Worm (Caenorhabditis elegans) whole organism, L1 larva: ENCODE data around the gene erd-2.2.
A peak's percentile ranks its signal among the peaks of the same experiment; 100 is the strongest.

Source experiments
- C16A3.4 ChIP-seq: fragments of 150-350 bp; optimal IDR thresholded peaks from 2 replicates; lab custom pipeline; 2014; ENCODE audit warnings: missing biosample characterization, missing genetic modification characterization
- Y116A8C.19 ChIP-seq: sonication (generic microtip); optimal IDR thresholded peaks from 2 replicates; lab custom pipeline; 2016; ENCODE audit warnings: missing compliant biosample characterization, missing genetic modification characterization, borderline replicate concordance
- alr-1 ChIP-seq: fragments of 200-800 bp; sonication (Bioruptor generic); optimal IDR thresholded peaks from 2 replicates; lab custom pipeline; 2018; ENCODE audit warnings: borderline replicate concordance, mild to moderate bottlenecking, missing genetic modification characterization, missing compliant biosample characterization
- ceh-8 ChIP-seq: fragments of 200-800 bp; sonication (Bioruptor generic); optimal IDR thresholded peaks from 2 replicates; lab custom pipeline; 2018; ENCODE audit warnings: mild to moderate bottlenecking, missing genetic modification characterization, moderate library complexity, missing compliant biosample characterization
- ceh-88 ChIP-seq: fragments of 200-800 bp; sonication (Bioruptor generic); IDR thresholded peaks from 2 replicates; pipeline ENCODE4 v1.3.6; 2022; ENCODE audit warnings: missing genetic modification characterization, missing compliant biosample characterization
- ceh-90 ChIP-seq: sonication (generic microtip); optimal IDR thresholded peaks from 2 replicates; lab custom pipeline; 2016; ENCODE audit warnings: missing genetic modification characterization, missing compliant biosample characterization
- ces-1 ChIP-seq: fragments of 150-350 bp; optimal IDR thresholded peaks from 2 replicates; lab custom pipeline; 2014; ENCODE audit warnings: missing biosample characterization, missing genetic modification reagents, missing genetic modification characterization
- dpl-1 ChIP-seq, 3 experiments: fragments of 150-350 bp in 2 of 3; sonication (generic microtip) in 1 of 3; optimal IDR thresholded peaks; 2 replicates each; lab custom pipeline; 2014 to 2017; ENCODE audit warnings: missing biosample characterization in 3 of 3, missing genetic modification characterization in 3 of 3, missing genetic modification reagents in 3 of 3
- efl-1 ChIP-seq, 4 experiments: fragments of 150-350 bp; optimal IDR thresholded peaks in 3 of 4; peaks in 1 of 4; 1 replicate in 1 of 4; 2 replicates in 3 of 4; lab custom pipeline; 2014; ENCODE audit warnings: missing biosample characterization in 2 of 4, missing genetic modification characterization in 2 of 4, missing genetic modification reagents in 2 of 4
- efl-3 ChIP-seq: fragments of 200-800 bp; sonication (Bioruptor generic); optimal IDR thresholded peaks from 2 replicates; lab custom pipeline; 2018; ENCODE audit warnings: mild to moderate bottlenecking, missing genetic modification characterization, missing compliant biosample characterization
- elt-2 ChIP-seq: sonication (generic microtip); optimal IDR thresholded peaks from 2 replicates; lab custom pipeline; 2016; ENCODE audit warnings: missing genetic modification characterization, mild to moderate bottlenecking, inconsistent platforms, missing compliant biosample characterization, missing genetic modification reagents
- elt-3 ChIP-seq, 6 experiments: fragments of 150-350 bp in 1 of 6; sonication (generic microtip); optimal IDR thresholded peaks; 2 replicates each; lab custom pipeline; 2017 to 2018; ENCODE audit warnings: missing biosample characterization in 6 of 6, missing genetic modification characterization in 6 of 6, inconsistent platforms in 1 of 6
- fkh-8 ChIP-seq: sonication (generic microtip); optimal IDR thresholded peaks from 2 replicates; lab custom pipeline; 2016; ENCODE audit warnings: mild to moderate bottlenecking, missing genetic modification characterization, missing compliant biosample characterization
- fos-1 ChIP-seq: fragments of 150-350 bp; optimal IDR thresholded peaks from 2 replicates; lab custom pipeline; 2014; ENCODE audit warnings: missing biosample characterization, missing genetic modification characterization
- hlh-17 ChIP-seq: fragments of 200-800 bp; sonication (Bioruptor generic); optimal IDR thresholded peaks from 2 replicates; lab custom pipeline; 2018; ENCODE audit warnings: missing genetic modification characterization, mild to moderate bottlenecking, missing compliant biosample characterization, moderate library complexity, borderline replicate concordance
- hlh-4 ChIP-seq: sonication (generic microtip); optimal IDR thresholded peaks from 2 replicates; lab custom pipeline; 2016; ENCODE audit warnings: mild to moderate bottlenecking, missing genetic modification characterization, missing compliant biosample characterization
- hpl-2 ChIP-seq: fragments of 150-350 bp; optimal IDR thresholded peaks from 2 replicates; lab custom pipeline; 2014; ENCODE audit warnings: missing biosample characterization, missing genetic modification reagents, missing genetic modification characterization
- isw-1 ChIP-seq: fragments of 200-800 bp; sonication (Bioruptor generic); IDR thresholded peaks from 2 replicates; pipeline ENCODE4 v1.3.6; 2022; ENCODE audit warnings: missing genetic modification characterization, missing compliant biosample characterization
- lin-13 ChIP-seq: fragments of 150-350 bp; optimal IDR thresholded peaks from 2 replicates; lab custom pipeline; 2014; ENCODE audit warnings: missing biosample characterization, missing genetic modification reagents, missing genetic modification characterization
- lin-14 ChIP-seq: fragments of 200-800 bp; sonication (Bioruptor generic); optimal IDR thresholded peaks from 2 replicates; lab custom pipeline; 2018; ENCODE audit warnings: mild to moderate bottlenecking, missing genetic modification characterization, moderate library complexity, missing compliant biosample characterization
- lin-15B ChIP-seq: fragments of 150-350 bp; sonication (generic microtip); optimal IDR thresholded peaks from 3 replicates; lab custom pipeline; 2014; ENCODE audit warnings: missing biosample characterization, missing genetic modification characterization
- lin-35 ChIP-seq, 2 experiments: fragments of 150-350 bp; optimal IDR thresholded peaks; 2 replicates each; lab custom pipeline; 2014; ENCODE audit warnings: missing biosample characterization in 2 of 2, missing genetic modification characterization in 2 of 2, missing genetic modification reagents in 2 of 2
- lin-39 ChIP-seq: fragments of 150-350 bp; optimal IDR thresholded peaks from 2 replicates; lab custom pipeline; 2014; ENCODE audit warnings: missing biosample characterization, missing genetic modification reagents, missing genetic modification characterization
- lir-3 ChIP-seq: sonication (generic microtip); optimal IDR thresholded peaks from 2 replicates; lab custom pipeline; 2016; ENCODE audit warnings: mild to moderate bottlenecking, missing genetic modification characterization, moderate library complexity, missing compliant biosample characterization; ENCODE audit not compliant: poor library complexity
- lsy-2 ChIP-seq, 2 experiments: fragments of 150-350 bp; optimal IDR thresholded peaks; 2 replicates each; lab custom pipeline; 2014; ENCODE audit warnings: missing biosample characterization in 2 of 2, missing genetic modification characterization in 2 of 2
- mef-2 ChIP-seq: fragments of 150-350 bp; optimal IDR thresholded peaks from 2 replicates; lab custom pipeline; 2014; ENCODE audit warnings: missing biosample characterization, missing genetic modification characterization
- mep-1 ChIP-seq: fragments of 150-350 bp; optimal IDR thresholded peaks from 2 replicates; lab custom pipeline; 2014; ENCODE audit warnings: missing biosample characterization, missing genetic modification characterization
- nhr-19 ChIP-seq: fragments of 200-800 bp; sonication (Bioruptor generic); conservative IDR thresholded peaks from 2 replicates; pipeline ENCODE4 v1.3.6; 2022; ENCODE audit warnings: missing genetic modification characterization, missing compliant biosample characterization
- nhr-20 ChIP-seq: sonication (generic microtip); optimal IDR thresholded peaks from 2 replicates; lab custom pipeline; 2016; ENCODE audit warnings: mild to moderate bottlenecking, missing genetic modification characterization, missing compliant biosample characterization
- nhr-47 ChIP-seq: sonication (generic microtip); optimal IDR thresholded peaks from 2 replicates; lab custom pipeline; 2016; ENCODE audit warnings: mild to moderate bottlenecking, missing genetic modification characterization, moderate library complexity, missing compliant biosample characterization
- nhr-71 ChIP-seq: sonication (generic microtip); optimal IDR thresholded peaks from 2 replicates; lab custom pipeline; 2016; ENCODE audit warnings: mild to moderate bottlenecking, missing genetic modification characterization, moderate library complexity, missing compliant biosample characterization
- nhr-76 ChIP-seq: sonication (generic microtip); optimal IDR thresholded peaks from 2 replicates; lab custom pipeline; 2017; ENCODE audit warnings: missing biosample characterization, missing genetic modification characterization
- nhr-85 ChIP-seq: sonication (generic microtip); peaks from one replicate; lab custom pipeline; 2016; ENCODE audit warnings: missing genetic modification characterization, inconsistent platforms, missing compliant biosample characterization
- nhr-90 ChIP-seq: sonication (generic microtip); optimal IDR thresholded peaks from 2 replicates; lab custom pipeline; 2016; ENCODE audit warnings: mild to moderate bottlenecking, missing genetic modification characterization, missing compliant biosample characterization; ENCODE audit not compliant: poor library complexity
- pax-3 ChIP-seq: fragments of 200-800 bp; sonication (Bioruptor generic); optimal IDR thresholded peaks from 2 replicates; lab custom pipeline; 2018; ENCODE audit warnings: mild to moderate bottlenecking, missing genetic modification characterization, moderate library complexity, missing compliant biosample characterization
- pqm-1 ChIP-seq: sonication (generic microtip); optimal IDR thresholded peaks from 3 replicates; lab custom pipeline; 2017; ENCODE audit warnings: missing biosample characterization, missing genetic modification characterization
- rnt-1 ChIP-seq: sonication (generic microtip); optimal IDR thresholded peaks from 2 replicates; lab custom pipeline; 2016; ENCODE audit warnings: mild to moderate bottlenecking, missing genetic modification characterization, moderate library complexity, missing compliant biosample characterization
- skn-1 ChIP-seq: fragments of 150-350 bp; optimal IDR thresholded peaks from 2 replicates; lab custom pipeline; 2014; ENCODE audit warnings: missing biosample characterization, missing genetic modification characterization
- snu-23 ChIP-seq: sonication (generic microtip); optimal IDR thresholded peaks from 2 replicates; lab custom pipeline; 2016; ENCODE audit warnings: missing genetic modification characterization, missing compliant biosample characterization
- sptf-1 ChIP-seq: fragments of 150-350 bp; optimal IDR thresholded peaks from 2 replicates; lab custom pipeline; 2014; ENCODE audit warnings: missing biosample characterization, missing genetic modification characterization
- sup-37 ChIP-seq: fragments of 200-800 bp; sonication (Bioruptor generic); optimal IDR thresholded peaks from 2 replicates; lab custom pipeline; 2018; ENCODE audit warnings: mild to moderate bottlenecking, missing genetic modification characterization, missing compliant biosample characterization
- swsn-7 ChIP-seq: sonication (generic microtip); optimal IDR thresholded peaks from 2 replicates; lab custom pipeline; 2016; ENCODE audit warnings: missing genetic modification characterization, missing compliant biosample characterization
- tbx-2 ChIP-seq: sonication (generic microtip); optimal IDR thresholded peaks from 2 replicates; lab custom pipeline; 2016; ENCODE audit warnings: missing genetic modification characterization, missing compliant biosample characterization
- tlp-1 ChIP-seq: fragments of 150-350 bp; optimal IDR thresholded peaks from 2 replicates; lab custom pipeline; 2014; ENCODE audit warnings: missing biosample characterization, missing genetic modification characterization
- unc-30 ChIP-seq: sonication (generic microtip); optimal IDR thresholded peaks from 2 replicates; lab custom pipeline; 2017; ENCODE audit warnings: missing biosample characterization, missing genetic modification characterization
- unc-98 ChIP-seq: fragments of 200-800 bp; sonication (Bioruptor generic); IDR thresholded peaks from 2 replicates; pipeline ENCODE4 v1.3.6; 2022; ENCODE audit warnings: missing genetic modification characterization, missing compliant biosample characterization
- vab-15 ChIP-seq: sonication (generic microtip); optimal IDR thresholded peaks from 2 replicates; lab custom pipeline; 2017; ENCODE audit warnings: missing genotype, mild to moderate bottlenecking, missing genetic modification characterization, missing compliant biosample characterization
- xbp-1 ChIP-seq: sonication (generic microtip); optimal IDR thresholded peaks from 2 replicates; lab custom pipeline; 2016; ENCODE audit warnings: missing genetic modification characterization, missing compliant biosample characterization

Gene erd-2.2

ce11 chrIII:5917365-5917958 lies 10.6 kb downstream of the erd-2.2 start (continued):
- peak in 1 of 2 experiments; percentile 57 for TF ChIP-seq lin-35 (GFP tag; optimal IDR thresholded peaks at IDR 0.05; lab: Kevin White, UChicago)
- peak; percentile 27 for TF ChIP-seq nhr-20 (tag; lab: Kevin White, UChicago)
- TF ChIP-seq hlh-4 (tag; lab: Kevin White, UChicago), result no peak
- TF ChIP-seq unc-30 (tag; lab: Kevin White, UChicago), result no peak
- TF ChIP-seq mef-2 (tag; lab: Kevin White, UChicago), result no peak
- no peak for TF ChIP-seq nhr-19 (GFP tag; lab: Robert Waterston, UW)
- TF ChIP-seq pqm-1, result peak; percentile 34
- TF ChIP-seq tlp-1 (tag; lab: Kevin White, UChicago), result no peak
- no peak for TF ChIP-seq lin-15B (tag; lab: Kevin White, UChicago)
- no peak for TF ChIP-seq lir-3 (tag; lab: Kevin White, UChicago)
- TF ChIP-seq ces-1 (GFP tag; lab: Kevin White, UChicago), result no peak
- peak; percentile 67 for TF ChIP-seq elt-2 (tag; lab: Kevin White, UChicago)
- no peak for TF ChIP-seq rnt-1 (tag; lab: Kevin White, UChicago)
- peak; percentile 40 for TF ChIP-seq nhr-85
- no peak for TF ChIP-seq hpl-2
- TF ChIP-seq hlh-17 (GFP tag; lab: Kevin White, UChicago), result no peak
- no peak for TF ChIP-seq sup-37 (GFP tag; lab: Kevin White, UChicago)
- no peak for TF ChIP-seq isw-1 (GFP tag; lab: Robert Waterston, UW)
- no peak for TF ChIP-seq nhr-76
- peak; percentile 22 for TF ChIP-seq C16A3.4 (tag; lab: Kevin White, UChicago)
- peak; percentile 75 for TF ChIP-seq nhr-90
- TF ChIP-seq efl-1 (optimal IDR thresholded peaks at IDR 0.05; lab: Kevin White, UChicago), result peak in 1 of 2 experiments; percentile 21
- TF ChIP-seq efl-1 (GFP tag; optimal IDR thresholded peaks at IDR 0.05 in 1 of 2; lab: Kevin White, UChicago), result peak in 1 of 2 experiments; percentile 70
- no peak for TF ChIP-seq swsn-7 (tag; lab: Kevin White, UChicago)
- no peak for TF ChIP-seq alr-1 (tag; lab: Kevin White, UChicago)
- no peak for TF ChIP-seq ceh-8 (GFP tag; lab: Kevin White, UChicago)
- TF ChIP-seq fkh-8 (tag; lab: Kevin White, UChicago), result no peak
- no peak for TF ChIP-seq ceh-90
- TF ChIP-seq ceh-88 (GFP tag; lab: Robert Waterston, UW), result no peak
- peak; percentile 21 for TF ChIP-seq snu-23 (GFP tag; lab: Kevin White, UChicago)
- TF ChIP-seq unc-98 (GFP tag; lab: Robert Waterston, UW), result no peak

DNA sequence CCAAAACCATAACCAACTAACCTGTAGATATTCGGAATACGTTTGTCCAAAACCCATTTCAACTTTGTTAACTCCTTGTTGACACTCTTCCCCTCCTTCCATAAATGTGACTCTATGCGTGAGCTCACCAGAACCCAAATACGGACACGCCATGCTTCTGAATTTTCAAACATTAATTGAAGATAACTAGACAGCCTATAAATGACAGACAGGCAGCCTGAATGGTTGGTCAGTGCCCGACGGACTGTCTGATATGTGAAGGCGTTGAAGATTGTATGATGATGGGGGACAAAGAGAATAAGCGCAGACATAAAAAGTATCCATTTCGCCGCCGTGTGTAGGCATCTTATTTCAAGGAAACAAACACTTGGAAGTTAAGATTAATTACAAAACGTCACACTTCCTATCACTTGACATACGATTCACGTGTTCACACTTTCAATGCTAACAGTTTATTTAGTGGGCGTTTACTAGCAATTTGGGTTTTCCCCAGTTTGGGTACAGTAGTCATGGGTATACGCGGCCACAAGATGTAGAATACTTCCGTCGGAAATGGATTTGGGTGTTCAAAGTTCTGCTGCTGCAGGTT lies 13.0 kb downstream of the erd-2.2 start, which contains the start of the genes tdo-2 and C28H8.2:
Gene tdo-2, minus strand, starts transcription at position 157 of the 589 bp plus-strand sequence.
Gene C28H8.2, plus strand, starts transcription at position 524 of the 589 bp plus-strand sequence.
- peak; percentile 45 for TF ChIP-seq xbp-1 (tag; lab: Kevin White, UChicago)
- TF ChIP-seq nhr-90, result peak; percentile 77
- TF ChIP-seq efl-3, result no peak
- TF ChIP-seq sptf-1 (tag; lab: Kevin White, UChicago), result no peak
- TF ChIP-seq lin-35 (GFP tag; optimal IDR thresholded peaks at IDR 0.05; lab: Kevin White, UChicago), result peak in 1 of 2 experiments; percentile 77
- TF ChIP-seq dpl-1 (GFP tag; optimal IDR thresholded peaks at IDR 0.05; lab: Kevin White, UChicago), result peak; percentile 8 to 42 (median 27)
- peak; percentile 4 for TF ChIP-seq C16A3.4 (tag; lab: Kevin White, UChicago)
- TF ChIP-seq swsn-7 (tag; lab: Kevin White, UChicago), result peak; percentile 17
- TF ChIP-seq pax-3 (tag; lab: Kevin White, UChicago), result no peak
- TF ChIP-seq lsy-2 (tag; optimal IDR thresholded peaks at IDR 0.05; lab: Kevin White, UChicago), result peak; percentile 37
- peak; percentile 4 for TF ChIP-seq skn-1 (tag; lab: Kevin White, UChicago)
- no peak for TF ChIP-seq Y116A8C.19 (tag; lab: Kevin White, UChicago)
- TF ChIP-seq mep-1 (tag; lab: Kevin White, UChicago), result peak; percentile 48
- peak; percentile 86 for TF ChIP-seq lin-14 (GFP tag; lab: Kevin White, UChicago)
- TF ChIP-seq nhr-85, result peak; percentile 96
- peak; percentile 54 for TF ChIP-seq nhr-47 (tag; lab: Kevin White, UChicago)
- TF ChIP-seq tbx-2 (tag; lab: Kevin White, UChicago), result peak; percentile 74
- TF ChIP-seq lin-13 (GFP tag; lab: Kevin White, UChicago), result peak; percentile 7
- peak; percentile 75 for TF ChIP-seq snu-23 (GFP tag; lab: Kevin White, UChicago)
- TF ChIP-seq lin-39 (tag; lab: Kevin White, UChicago), result no peak
- no peak for TF ChIP-seq nhr-76
- no peak for TF ChIP-seq elt-2 (tag; lab: Kevin White, UChicago)
- no peak for TF ChIP-seq ces-1 (GFP tag; lab: Kevin White, UChicago)
- peak in 5 of 6 experiments; percentile 83 to 96 (median 93) for TF ChIP-seq elt-3 (tag; optimal IDR thresholded peaks at IDR 0.05; lab: Kevin White, UChicago)
- TF ChIP-seq fos-1 (tag; lab: Kevin White, UChicago), result no peak
- TF ChIP-seq unc-30 (tag; lab: Kevin White, UChicago), result no peak
- TF ChIP-seq vab-15 (tag; lab: Kevin White, UChicago), result peak; percentile 76
- TF ChIP-seq nhr-71 (tag; lab: Kevin White, UChicago), result peak; percentile 89
